Fruit fly (Drosophila melanogaster): Measurements from ENCODE around the gene Pus10.
A peak's percentile ranks its signal among the peaks of the same experiment; 100 is the strongest.

The Pus10 gene

dm6 chr2L:166115-167069, 11.3 kb upstream of the Pus10 start:
- TF ChIP-seq Dll (optimal IDR thresholded peaks at IDR 0.05) (no peak), CG8478 (optimal IDR thresholded peaks at IDR 0.05) (no peak), psq (optimal IDR thresholded peaks at IDR 0.05) (no peak), usp (GFP tag; optimal IDR thresholded peaks at IDR 0.05) (no peak), pan (optimal IDR thresholded peaks at IDR 0.05) (no peak), EcR (GFP tag; optimal IDR thresholded peaks at IDR 0.05) (no peak)

DNA sequence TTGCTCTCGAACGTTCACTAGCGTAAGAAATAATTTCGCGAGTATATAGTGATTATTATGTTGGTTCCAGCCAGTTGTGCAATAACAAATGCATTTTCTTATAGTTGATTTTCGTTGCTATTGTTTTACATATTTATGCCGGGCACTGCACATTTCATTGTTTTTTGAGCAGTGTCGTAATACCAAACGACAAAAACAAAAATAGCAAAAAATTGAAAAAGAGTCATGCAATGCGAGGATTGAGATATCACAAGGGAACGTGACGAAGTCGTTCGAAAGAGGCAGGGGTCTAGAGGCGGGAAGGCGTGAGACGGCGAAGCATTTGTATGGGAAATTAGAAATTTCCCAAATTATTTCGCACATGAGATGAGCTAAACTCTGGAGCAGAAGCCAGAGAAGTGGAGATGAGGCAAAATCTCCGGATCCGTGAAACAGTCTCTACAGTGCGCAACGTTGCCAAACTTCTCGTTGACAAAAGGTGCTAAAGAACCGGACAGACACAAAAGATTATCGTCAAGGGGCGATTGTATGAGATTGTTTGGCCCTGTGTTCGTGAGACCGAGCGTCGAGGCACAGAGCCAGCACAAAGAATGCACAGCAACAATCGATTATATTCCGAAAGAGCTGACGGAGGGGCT, 10.3 kb upstream of the Pus10 start:
- TF ChIP-seq Dll (optimal IDR thresholded peaks at IDR 0.05) (no peak), EcR (GFP tag; optimal IDR thresholded peaks at IDR 0.05) (no peak), CG8478 (optimal IDR thresholded peaks at IDR 0.05) (no peak), psq (optimal IDR thresholded peaks at IDR 0.05) (no peak), usp (GFP tag; optimal IDR thresholded peaks at IDR 0.05) (no peak), pan (optimal IDR thresholded peaks at IDR 0.05) (no peak)

dm6 chr2L:163229-163628, 8.1 kb upstream of the Pus10 start:
- TF ChIP-seq CG8478 (optimal IDR thresholded peaks at IDR 0.05) (no peak), psq (optimal IDR thresholded peaks at IDR 0.05) (no peak), usp (GFP tag; optimal IDR thresholded peaks at IDR 0.05) (no peak), EcR (GFP tag; optimal IDR thresholded peaks at IDR 0.05) (no peak), pan (optimal IDR thresholded peaks at IDR 0.05) (no peak), Dll (optimal IDR thresholded peaks at IDR 0.05) (no peak)

DNA sequence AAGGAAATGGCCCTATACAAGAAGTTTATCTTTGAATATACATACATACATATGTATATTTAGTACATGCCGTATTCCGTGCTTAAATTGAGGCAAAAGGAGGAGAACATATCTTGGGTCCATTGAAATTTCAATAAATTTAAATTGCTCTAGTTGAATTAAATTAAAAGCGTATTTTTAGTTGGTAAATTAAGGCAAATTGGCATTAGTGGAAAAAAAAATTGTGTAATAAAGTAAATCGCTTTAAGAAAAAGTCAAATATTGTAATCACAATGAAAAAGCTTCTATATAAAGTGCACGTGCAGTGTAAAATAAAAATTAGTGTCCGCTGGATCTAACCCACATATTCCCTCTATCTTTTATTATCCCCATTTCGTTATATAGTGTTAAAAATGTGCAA, 7.1 kb upstream of the Pus10 start:
- TF ChIP-seq EcR (GFP tag; optimal IDR thresholded peaks at IDR 0.05) (no peak), psq (optimal IDR thresholded peaks at IDR 0.05) (no peak), Dll (optimal IDR thresholded peaks at IDR 0.05) (no peak), usp (GFP tag; optimal IDR thresholded peaks at IDR 0.05) (no peak), pan (optimal IDR thresholded peaks at IDR 0.05) (no peak), CG8478 (optimal IDR thresholded peaks at IDR 0.05) (no peak)

DNA sequence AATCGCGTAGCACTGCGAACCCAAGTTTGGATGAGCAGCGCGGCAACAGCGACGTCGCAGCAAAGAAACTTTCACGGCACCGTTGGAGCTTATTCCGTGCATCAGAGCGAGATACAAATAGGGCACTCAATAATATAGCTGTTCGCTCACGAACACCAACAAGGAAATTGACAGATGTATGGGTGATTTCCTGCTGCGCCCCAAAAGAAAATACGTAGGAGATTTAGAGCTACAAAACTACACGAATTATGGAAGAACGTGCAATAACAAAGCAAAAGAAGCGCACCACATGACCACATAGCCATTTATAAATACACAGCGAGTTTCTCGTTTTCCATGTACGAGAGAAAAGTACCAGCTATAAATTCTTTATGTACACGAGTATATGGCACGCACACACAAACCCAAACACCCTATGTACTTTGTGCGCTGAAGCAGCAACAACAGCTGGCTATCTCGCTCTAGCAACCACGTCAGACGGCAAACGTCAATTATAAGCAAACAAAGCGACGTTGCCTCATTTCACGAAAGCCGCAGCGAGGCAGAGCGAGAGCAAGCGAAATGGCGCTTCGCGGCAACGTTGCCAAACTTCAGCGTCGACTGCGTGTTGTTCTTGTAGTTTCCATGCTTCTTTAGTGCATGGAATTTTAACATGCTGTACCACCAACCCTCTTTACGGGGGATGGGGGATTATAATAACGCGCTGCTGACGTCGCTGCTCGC, 6.5 kb upstream of the Pus10 start:
- TF ChIP-seq pan (optimal IDR thresholded peaks at IDR 0.05): no peak
- peak; percentile 57 for TF ChIP-seq CG8478 (optimal IDR thresholded peaks at IDR 0.05)

DNA sequence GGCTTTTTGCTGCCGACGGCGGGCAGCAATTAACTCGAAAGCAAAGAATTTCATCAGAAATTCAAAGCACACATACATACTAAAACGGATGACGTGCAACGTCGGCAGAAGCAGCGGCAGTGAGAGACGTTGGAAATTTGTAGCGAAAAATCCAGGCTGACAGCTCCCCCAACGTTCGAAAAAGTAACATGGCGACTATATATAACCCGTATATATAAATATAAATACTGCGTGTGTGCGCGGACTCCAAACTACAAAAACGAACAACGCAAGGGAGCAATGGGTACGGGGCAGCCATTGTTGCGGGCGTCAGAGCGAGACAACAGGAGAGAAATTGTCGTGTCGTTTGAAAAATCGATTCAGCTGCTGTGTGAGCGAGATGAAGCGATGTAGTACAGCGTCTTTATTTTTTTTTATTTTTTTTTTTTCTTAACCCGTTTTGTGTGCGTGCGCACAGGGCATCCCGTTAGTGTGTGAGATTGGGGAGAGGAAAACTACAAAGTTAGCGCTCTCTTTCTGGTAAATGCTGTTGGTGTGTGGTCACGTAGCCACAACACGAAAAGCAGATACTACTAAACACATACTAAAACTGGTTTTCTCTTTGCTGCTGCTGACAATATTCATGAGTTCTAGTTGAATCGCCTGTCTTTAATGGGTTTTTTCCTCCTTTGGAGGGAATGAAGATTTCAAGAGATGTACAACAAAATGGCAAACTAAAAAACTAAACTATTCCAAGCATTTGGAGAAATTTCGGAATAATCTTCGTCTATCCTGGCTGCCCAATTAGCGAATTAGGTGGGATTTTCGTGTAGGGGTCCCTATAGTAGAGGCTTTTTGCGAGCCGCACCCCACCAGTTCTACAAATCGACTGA, 5.7 kb upstream of the Pus10 start:
- no peak for TF ChIP-seq usp (GFP tag; optimal IDR thresholded peaks at IDR 0.05)
- TF ChIP-seq Dll (optimal IDR thresholded peaks at IDR 0.05): no peak
- peak; percentile 80 for TF ChIP-seq CG8478 (optimal IDR thresholded peaks at IDR 0.05)
- no peak for TF ChIP-seq psq (optimal IDR thresholded peaks at IDR 0.05)
- TF ChIP-seq EcR (GFP tag; optimal IDR thresholded peaks at IDR 0.05): peak in 1 of 2 experiments; percentile 27
- TF ChIP-seq pan (optimal IDR thresholded peaks at IDR 0.05): no peak

- TF ChIP-seq EcR (GFP tag; optimal IDR thresholded peaks at IDR 0.05) (no peak), Dll (optimal IDR thresholded peaks at IDR 0.05) (no peak), CG8478 (optimal IDR thresholded peaks at IDR 0.05) (no peak), usp (GFP tag; optimal IDR thresholded peaks at IDR 0.05) (no peak), pan (optimal IDR thresholded peaks at IDR 0.05) (no peak), psq (optimal IDR thresholded peaks at IDR 0.05) (no peak)
Observed at dm6 chr2L:158649-159257, 3.6 kb upstream of the Pus10 start, which contains the start of the genes CG33635 and spen. Gene CG33635 (minus strand): TSS chr2L:158664. Gene spen (plus strand): TSS chr2L:159032.

dm6 chr2L:155994-156393, 889 bp upstream of the Pus10 start, which contains the start of gene CG3436:
Gene CG3436 (plus strand): TSS chr2L:156029.
- TF ChIP-seq CG8478 (optimal IDR thresholded peaks at IDR 0.05) (no peak), psq (optimal IDR thresholded peaks at IDR 0.05) (no peak), usp (GFP tag; optimal IDR thresholded peaks at IDR 0.05) (no peak), pan (optimal IDR thresholded peaks at IDR 0.05) (no peak), Dll (optimal IDR thresholded peaks at IDR 0.05) (no peak), EcR (GFP tag; optimal IDR thresholded peaks at IDR 0.05) (no peak)

dm6 chr2L:153142-153541, 2.0 kb downstream of the Pus10 start, which contains the start of gene CG42399:
Gene CG42399 (minus strand): TSS chr2L:153300.
- TF ChIP-seq usp (GFP tag; optimal IDR thresholded peaks at IDR 0.05) (no peak), pan (optimal IDR thresholded peaks at IDR 0.05) (no peak), Dll (optimal IDR thresholded peaks at IDR 0.05) (no peak)

DNA sequence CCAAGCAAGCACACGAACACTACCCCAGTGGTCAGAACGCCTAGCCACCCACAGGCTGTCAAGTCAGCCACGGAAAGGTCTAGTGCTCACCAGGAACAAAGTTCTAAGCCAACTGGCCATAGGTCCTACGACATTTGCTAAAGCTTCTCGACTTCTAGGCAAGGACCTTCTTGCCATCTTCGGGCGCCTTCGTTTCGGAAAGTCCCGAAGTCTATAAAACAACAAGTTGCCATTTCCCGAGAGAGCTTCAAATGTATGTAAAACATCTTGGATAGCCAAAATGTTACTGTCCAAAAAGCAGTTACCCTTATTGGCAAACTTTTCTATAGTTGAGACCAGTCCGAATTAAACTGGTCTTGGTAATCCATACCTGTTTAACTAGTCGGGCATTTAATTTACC, 8.6 kb downstream of the Pus10 start:
- no peak for TF ChIP-seq EcR (GFP tag; optimal IDR thresholded peaks at IDR 0.05)
- no peak for TF ChIP-seq Dll (optimal IDR thresholded peaks at IDR 0.05)
- TF ChIP-seq CG8478 (optimal IDR thresholded peaks at IDR 0.05): no peak
- TF ChIP-seq pan (optimal IDR thresholded peaks at IDR 0.05): no peak
- no peak for TF ChIP-seq psq (optimal IDR thresholded peaks at IDR 0.05)

- TF ChIP-seq usp (GFP tag; optimal IDR thresholded peaks at IDR 0.05) (no peak), psq (optimal IDR thresholded peaks at IDR 0.05) (no peak), Dll (optimal IDR thresholded peaks at IDR 0.05) (no peak), pan (optimal IDR thresholded peaks at IDR 0.05) (no peak), EcR (GFP tag; optimal IDR thresholded peaks at IDR 0.05) (no peak), CG8478 (optimal IDR thresholded peaks at IDR 0.05) (no peak)
Observed at dm6 chr2L:143088-143487, 12.0 kb downstream of the Pus10 start, which contains the start of the genes CG31974 and CG11454. Gene CG31974 (minus strand): TSS chr2L:143091. Gene CG11454 (plus strand): TSS chr2L:143323.
